Comparison of ENCODE assay signal across 5 worm cellular contexts in genomic region chrIII:11478468-11479363, ce11.
TF ChIP-seq lines count a peak whose summit lies in the region.

No protein-coding gene starts in this region.

TF ChIP-seq in whole organism, L1 larva, 84 proteins besides CTCF, POLR2A, EP300 and RAD21:
- TF ChIP-seq ceh-88 (GFP tag; IDR thresholded peaks at IDR 0.05; lab: Robert Waterston, UW) = no peak
- TF ChIP-seq ceh-63 (GFP tag; optimal IDR thresholded peaks at IDR 0.05; lab: Kevin White, UChicago) = no peak
- TF ChIP-seq mep-1 (tag; optimal IDR thresholded peaks at IDR 0.05; lab: Kevin White, UChicago) = peak; percentile 39
- TF ChIP-seq vab-15 (tag; optimal IDR thresholded peaks at IDR 0.05; lab: Kevin White, UChicago) = no peak
- TF ChIP-seq ceh-82 (tag; optimal IDR thresholded peaks at IDR 0.05; lab: Kevin White, UChicago) = no peak
- no peak for TF ChIP-seq efl-1 (optimal IDR thresholded peaks at IDR 0.05; lab: Kevin White, UChicago)
- TF ChIP-seq efl-1 (GFP tag; optimal IDR thresholded peaks at IDR 0.05 in 1 of 2; lab: Kevin White, UChicago) = peak in 1 of 2 experiments; percentile 87
- TF ChIP-seq nhr-47 (tag; optimal IDR thresholded peaks at IDR 0.05; lab: Kevin White, UChicago) = no peak
- TF ChIP-seq fkh-4 (tag; optimal IDR thresholded peaks at IDR 0.05; lab: Kevin White, UChicago; ENCODE audit: borderline replicate concordance) = no peak
- no peak for TF ChIP-seq isw-1 (GFP tag; IDR thresholded peaks at IDR 0.05; lab: Robert Waterston, UW)
- TF ChIP-seq nhr-85 (tag; lab: Kevin White, UChicago) = peak; percentile 57
- no peak for TF ChIP-seq mef-2 (tag; optimal IDR thresholded peaks at IDR 0.05; lab: Kevin White, UChicago)
- TF ChIP-seq lin-14 (GFP tag; optimal IDR thresholded peaks at IDR 0.05; lab: Kevin White, UChicago) = peak; percentile 60
- TF ChIP-seq blmp-1 (tag; optimal IDR thresholded peaks at IDR 0.05; lab: Kevin White, UChicago) = peak; percentile 87
- no peak for TF ChIP-seq aha-1 (tag; optimal IDR thresholded peaks at IDR 0.05; lab: Kevin White, UChicago)
- TF ChIP-seq nhr-11 (tag; optimal IDR thresholded peaks at IDR 0.05; lab: Kevin White, UChicago) = no peak
- no peak for TF ChIP-seq pqm-1 (tag; optimal IDR thresholded peaks at IDR 0.05; lab: Kevin White, UChicago)

TF ChIP-seq in whole organism, L2 larva, 48 proteins besides CTCF, POLR2A, EP300 and RAD21:
- TF ChIP-seq F13H6.1 (tag; optimal IDR thresholded peaks at IDR 0.05; lab: Kevin White, UChicago) (no peak), nhr-77 (tag; optimal IDR thresholded peaks at IDR 0.05; lab: Kevin White, UChicago) (no peak), nhr-25 (tag; optimal IDR thresholded peaks at IDR 0.05; lab: Kevin White, UChicago) (peak; percentile 33), lin-11 (tag; optimal IDR thresholded peaks at IDR 0.05; lab: Kevin White, UChicago) (no peak), crh-2 (tag; optimal IDR thresholded peaks at IDR 0.05; lab: Kevin White, UChicago) (no peak), ZK546.5 (tag; optimal IDR thresholded peaks at IDR 0.05; lab: Kevin White, UChicago) (no peak), elt-1 (tag; optimal IDR thresholded peaks at IDR 0.05; lab: Kevin White, UChicago) (no peak), fos-1 (tag; optimal IDR thresholded peaks at IDR 0.05; lab: Kevin White, UChicago) (peak; percentile 11), nhr-23 (tag; optimal IDR thresholded peaks at IDR 0.05; lab: Kevin White, UChicago) (no peak)

TF ChIP-seq in whole organism, L3 larva, 47 proteins besides CTCF, POLR2A, EP300 and RAD21:
- TF ChIP-seq nhr-76 (tag; optimal IDR thresholded peaks at IDR 0.05; lab: Kevin White, UChicago) = no peak
- TF ChIP-seq nhr-23 (tag; optimal IDR thresholded peaks at IDR 0.05; lab: Kevin White, UChicago) = peak; percentile 28
- no peak for TF ChIP-seq ceh-16 (tag; optimal IDR thresholded peaks at IDR 0.05; lab: Kevin White, UChicago)
- peak; percentile 77 for TF ChIP-seq nhr-25 (tag; optimal IDR thresholded peaks at IDR 0.05; lab: Kevin White, UChicago)
- TF ChIP-seq egl-27 (tag; optimal IDR thresholded peaks at IDR 0.05; lab: Kevin White, UChicago) = no peak
- peak; percentile 32 for TF ChIP-seq hmg-11 (tag; optimal IDR thresholded peaks at IDR 0.05; lab: Kevin White, UChicago)
- TF ChIP-seq fos-1 (tag; optimal IDR thresholded peaks at IDR 0.05; lab: Kevin White, UChicago) = no peak
- TF ChIP-seq R02D3.7 (tag; optimal IDR thresholded peaks at IDR 0.05; lab: Kevin White, UChicago) = no peak
- TF ChIP-seq nhr-28 (tag; optimal IDR thresholded peaks at IDR 0.05; lab: Kevin White, UChicago) = no peak

TF ChIP-seq in whole organism, L4 larva, 104 proteins besides CTCF, POLR2A, EP300 and RAD21 (continues in another document):
- TF ChIP-seq daf-19 (GFP tag; conservative IDR thresholded peaks at IDR 0.05; lab: Robert Waterston, UW) (no peak), ztf-11 (tag; optimal IDR thresholded peaks at IDR 0.05; lab: Kevin White, UChicago) (no peak), tag-97 (GFP tag; IDR thresholded peaks at IDR 0.05; lab: Robert Waterston, UW) (no peak), mdt-29 (GFP tag; IDR thresholded peaks at IDR 0.05; lab: Robert Waterston, UW) (no peak), Y75B8A.6 (GFP tag; IDR thresholded peaks at IDR 0.05; lab: Robert Waterston, UW) (no peak), mxl-3 (GFP tag; optimal IDR thresholded peaks at IDR 0.05; lab: Kevin White, UChicago) (peak; percentile 46), snpc-4 (tag; optimal IDR thresholded peaks at IDR 0.05; lab: Kevin White, UChicago) (no peak), ctbp-1 (GFP tag; IDR thresholded peaks at IDR 0.05; lab: Robert Waterston, UW) (no peak), nhr-6 (tag; optimal IDR thresholded peaks at IDR 0.05; lab: Kevin White, UChicago) (no peak), madf-9 (GFP tag; conservative IDR thresholded peaks at IDR 0.05; lab: Robert Waterston, UW) (no peak), R02D3.7 (tag; optimal IDR thresholded peaks at IDR 0.05; lab: Kevin White, UChicago) (no peak), ceh-32 (tag; optimal IDR thresholded peaks at IDR 0.05; lab: Kevin White, UChicago; ENCODE audit: poor library complexity) (no peak), ceh-44 (GFP tag; IDR thresholded peaks at IDR 0.05; lab: Robert Waterston, UW) (0 out of 2 replicates have a peak, but pooled peaks have one; percentile 4), nhr-76 (tag; optimal IDR thresholded peaks at IDR 0.05; lab: Kevin White, UChicago) (no peak), skn-1 (tag; optimal IDR thresholded peaks at IDR 0.05; lab: Kevin White, UChicago) (no peak), F26F4.8 (GFP tag; conservative IDR thresholded peaks at IDR 0.05; lab: Robert Waterston, UW) (no peak), nhr-28 (tag; optimal IDR thresholded peaks at IDR 0.05; lab: Kevin White, UChicago) (no peak), snpc-1.2 (GFP tag; IDR thresholded peaks at IDR 0.05; lab: Robert Waterston, UW) (no peak), jun-1 (tag; optimal IDR thresholded peaks at IDR 0.05; lab: Kevin White, UChicago) (no peak), lin-1 (GFP tag; IDR thresholded peaks at IDR 0.05; lab: Robert Waterston, UW) (no peak), lin-15B (tag; optimal IDR thresholded peaks at IDR 0.05; lab: Kevin White, UChicago) (no peak), ZK337.2 (GFP tag; IDR thresholded peaks at IDR 0.05; lab: Robert Waterston, UW) (no peak), aly-2 (tag; optimal IDR thresholded peaks at IDR 0.05; lab: Kevin White, UChicago) (no peak), nhr-111 (GFP tag; optimal IDR thresholded peaks at IDR 0.05; lab: Kevin White, UChicago) (no peak), Y48G9A.11 (GFP tag; IDR thresholded peaks at IDR 0.05; lab: Robert Waterston, UW) (no peak), unc-62 (GFP tag; optimal IDR thresholded peaks at IDR 0.05 in 1 of 2; lab: Kevin White, UChicago) (peak in 1 of 2 experiments; percentile 26), unc-62 (tag; optimal IDR thresholded peaks at IDR 0.05; lab: Kevin White, UChicago) (no peak), ztf-7 (tag; optimal IDR thresholded peaks at IDR 0.05; lab: Kevin White, UChicago) (no peak), nhr-102 (tag; optimal IDR thresholded peaks at IDR 0.05; lab: Kevin White, UChicago) (no peak), gei-8 (GFP tag; optimal IDR thresholded peaks at IDR 0.05; lab: Kevin White, UChicago) (no peak), egl-43 (GFP tag; IDR thresholded peaks at IDR 0.05; lab: Robert Waterston, UW) (0 out of 2 replicates have a peak, but pooled peaks have one; percentile 4), set-16 (GFP tag; IDR thresholded peaks at IDR 0.05; lab: Robert Waterston, UW) (0 out of 2 replicates have a peak, but pooled peaks have one; percentile 22)

TF ChIP-seq in whole organism, young adult, 124 proteins besides CTCF, POLR2A, EP300 and RAD21:
- TF ChIP-seq B0261.1 (tag; optimal IDR thresholded peaks at IDR 0.05; lab: Kevin White, UChicago) = peak; percentile 20
- TF ChIP-seq unc-62 (GFP tag; optimal IDR thresholded peaks at IDR 0.05; lab: Kevin White, UChicago) = no peak
- no peak for TF ChIP-seq F33H1.4 (GFP tag; IDR thresholded peaks at IDR 0.05; lab: Robert Waterston, UW)
- no peak for TF ChIP-seq tlf-1 (GFP tag; optimal IDR thresholded peaks at IDR 0.05; lab: Kevin White, UChicago)
- TF ChIP-seq Y67H2A.10 (GFP tag; conservative IDR thresholded peaks at IDR 0.05; lab: Robert Waterston, UW) = no peak
- no peak for TF ChIP-seq pha-4 (tag; optimal IDR thresholded peaks at IDR 0.05; lab: Kevin White, UChicago)
- TF ChIP-seq let-607 (tag; optimal IDR thresholded peaks at IDR 0.05; lab: Kevin White, UChicago) = no peak
- no peak for TF ChIP-seq lin-54 (GFP tag; optimal IDR thresholded peaks at IDR 0.05; lab: Kevin White, UChicago)
- no peak for TF ChIP-seq ZK185.1 (tag; optimal IDR thresholded peaks at IDR 0.05; lab: Kevin White, UChicago; ENCODE audit: poor library complexity, severe bottlenecking)
- TF ChIP-seq B0035.1 (tag; optimal IDR thresholded peaks at IDR 0.05; lab: Kevin White, UChicago) = no peak
- TF ChIP-seq madf-8 (GFP tag; conservative IDR thresholded peaks at IDR 0.05; lab: Robert Waterston, UW) = no peak
- TF ChIP-seq F39B2.1 (GFP tag; IDR thresholded peaks at IDR 0.05; lab: Robert Waterston, UW) = no peak
- no peak for TF ChIP-seq akir-1 (GFP tag; optimal IDR thresholded peaks at IDR 0.05; lab: Kevin White, UChicago)
- TF ChIP-seq mes-4 (tag; optimal IDR thresholded peaks at IDR 0.05; lab: Kevin White, UChicago) = no peak
- peak; percentile 73 for TF ChIP-seq tbp1 (GFP tag; optimal IDR thresholded peaks at IDR 0.05; lab: Kevin White, UChicago)
- TF ChIP-seq rpc-1 (optimal IDR thresholded peaks at IDR 0.05; lab: Kevin White, UChicago) = no peak
- TF ChIP-seq rpc-1 (tag; optimal IDR thresholded peaks at IDR 0.05; lab: Kevin White, UChicago) = peak; percentile 56
- TF ChIP-seq attf-5 (GFP tag; optimal IDR thresholded peaks at IDR 0.05; lab: Kevin White, UChicago) = no peak
- TF ChIP-seq somi-1 (GFP tag; optimal IDR thresholded peaks at IDR 0.05; lab: Kevin White, UChicago) = no peak
- no peak for TF ChIP-seq nfyb-1 (GFP tag; IDR thresholded peaks at IDR 0.05; lab: Robert Waterston, UW)
- no peak for TF ChIP-seq cebp-2 (GFP tag; IDR thresholded peaks at IDR 0.05; lab: Robert Waterston, UW)
- TF ChIP-seq egl-18 (GFP tag; IDR thresholded peaks at IDR 0.05; lab: Robert Waterston, UW) = no peak
- TF ChIP-seq bed-1 (GFP tag; IDR thresholded peaks at IDR 0.05; lab: Robert Waterston, UW) = no peak
- TF ChIP-seq lsl-1 (GFP tag; optimal IDR thresholded peaks at IDR 0.05; lab: Kevin White, UChicago) = peak; percentile 6
- TF ChIP-seq lin-35 (GFP tag; optimal IDR thresholded peaks at IDR 0.05; lab: Kevin White, UChicago) = no peak
- TF ChIP-seq K12H6.12 (tag; optimal IDR thresholded peaks at IDR 0.05; lab: Kevin White, UChicago) = no peak
- no peak for TF ChIP-seq dpl-1 (GFP tag; optimal IDR thresholded peaks at IDR 0.05; lab: Kevin White, UChicago)
- 0 out of 2 replicates have a peak, but pooled peaks have one; percentile 49 for TF ChIP-seq zfh-2 (GFP tag; conservative IDR thresholded peaks at IDR 0.05; lab: Robert Waterston, UW)
- TF ChIP-seq gei-17 (GFP tag; optimal IDR thresholded peaks at IDR 0.05; lab: Kevin White, UChicago) = no peak
